Fruit fly (Drosophila melanogaster): ENCODE measurements around the gene agt.

Gene agt

DNA sequence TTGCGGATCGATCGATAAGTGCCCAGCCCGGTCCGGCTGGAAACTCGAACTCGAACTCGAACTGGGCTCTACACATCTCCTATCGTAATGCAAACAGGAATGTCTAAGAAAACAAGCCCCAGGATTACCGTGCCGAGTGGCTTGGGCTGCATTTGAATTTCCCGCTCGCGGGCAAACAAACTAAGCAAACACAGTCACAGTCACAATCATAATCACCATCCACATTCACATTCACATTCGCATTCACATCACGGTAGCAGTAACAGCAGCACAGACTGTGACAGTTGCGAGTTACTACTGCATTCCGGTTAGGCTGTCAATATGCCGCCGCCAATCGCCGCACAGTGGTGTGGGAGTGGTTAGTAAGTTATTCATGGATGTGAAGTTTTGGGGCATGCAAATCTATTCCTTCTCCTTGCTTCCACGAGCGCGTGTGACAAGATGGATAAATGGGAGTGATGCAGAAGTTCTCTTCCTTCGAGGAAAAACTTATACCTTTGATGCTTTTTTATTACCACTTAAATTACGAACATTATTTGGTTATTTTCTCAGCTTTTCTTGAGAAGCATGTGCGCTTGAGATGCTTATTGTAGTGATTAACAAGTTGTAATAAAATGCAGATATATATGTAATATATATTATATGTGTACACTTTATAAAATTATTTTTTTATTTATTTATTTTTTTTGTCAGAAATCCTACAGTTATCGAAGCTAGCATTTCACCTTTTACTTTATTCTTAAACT lies 4.6 kb upstream of the agt start (continued):
- TF ChIP-seq H15 (GFP tag; IDR thresholded peaks at IDR 0.05) (no peak), CG10267 (tag; optimal IDR thresholded peaks at IDR 0.05) (peak; percentile 7), tll (GFP tag; optimal IDR thresholded peaks at IDR 0.05) (peak in 1 of 2 experiments; percentile 59), Chrac-16 (GFP tag; optimal IDR thresholded peaks at IDR 0.05) (no peak), slou (GFP tag; optimal IDR thresholded peaks at IDR 0.05) (no peak), Pdp1 (GFP tag; optimal IDR thresholded peaks at IDR 0.05) (peak in 1 of 2 experiments; percentile 12), zfh2 (GFP tag; optimal IDR thresholded peaks at IDR 0.05) (no peak), CG11085 (GFP tag; IDR thresholded peaks at IDR 0.05) (no peak), NC2β (GFP tag; optimal IDR thresholded peaks at IDR 0.05) (peak; percentile 10), Hmx (GFP tag; optimal IDR thresholded peaks at IDR 0.05) (no peak), slbo (GFP tag; IDR thresholded peaks at IDR 0.05) (no peak), az2 (GFP tag; optimal IDR thresholded peaks at IDR 0.05) (peak; percentile 17), MBD-R2 (GFP tag; IDR thresholded peaks at IDR 0.05) (no peak), Camta (GFP tag; optimal IDR thresholded peaks at IDR 0.05) (no peak), Opbp (GFP tag; IDR thresholded peaks at IDR 0.05; ENCODE audit: partially characterized antibody) (no peak), gfzf (GFP tag; optimal IDR thresholded peaks at IDR 0.05) (no peak), chm (GFP tag; IDR thresholded peaks at IDR 0.05) (0 out of 2 replicates have a peak, but pooled peaks have one; percentile 51), CG1792 (GFP tag; optimal IDR thresholded peaks at IDR 0.05) (no peak), dati (GFP tag; IDR thresholded peaks at IDR 0.05) (no peak), otp (GFP tag; IDR thresholded peaks at IDR 0.05) (no peak; the same call in 2 of the 3 replicates), CG13775 (GFP tag; optimal IDR thresholded peaks at IDR 0.05) (peak; percentile 23), Max (GFP tag; optimal IDR thresholded peaks at IDR 0.05) (no peak), kni (GFP tag; optimal IDR thresholded peaks at IDR 0.05) (no peak), grau (tag; optimal IDR thresholded peaks at IDR 0.05) (no peak), CG13296 (GFP tag; optimal IDR thresholded peaks at IDR 0.05) (no peak), eve (GFP tag; optimal IDR thresholded peaks at IDR 0.05) (no peak), Blimp-1 (GFP tag; optimal IDR thresholded peaks at IDR 0.05) (no peak), lov (optimal IDR thresholded peaks at IDR 0.05) (no peak), lov (GFP tag; IDR thresholded peaks at IDR 0.05) (no peak), BEAF-32 (GFP tag; optimal IDR thresholded peaks at IDR 0.05) (no peak), Dip2 (GFP tag; IDR thresholded peaks at IDR 0.05) (no peak), btn (GFP tag; optimal IDR thresholded peaks at IDR 0.05) (peak; percentile 8), toy (GFP tag; IDR thresholded peaks at IDR 0.05) (no peak), CG4707 (GFP tag; optimal IDR thresholded peaks at IDR 0.05) (no peak), insv (GFP tag; optimal IDR thresholded peaks at IDR 0.05) (no peak), disco-r (GFP tag; optimal IDR thresholded peaks at IDR 0.05) (no peak), HHEX (GFP tag; optimal IDR thresholded peaks at IDR 0.05) (no peak), Elba2 (GFP tag; optimal IDR thresholded peaks at IDR 0.05) (no peak), Drgx (GFP tag; IDR thresholded peaks at IDR 0.05) (0 out of 2 replicates have a peak, but pooled peaks have one; percentile 10), CG12769 (tag; optimal IDR thresholded peaks at IDR 0.05) (no peak), gt (GFP tag; IDR thresholded peaks at IDR 0.05) (no peak), Side (GFP tag; optimal IDR thresholded peaks at IDR 0.05) (no peak), BtbVII (GFP tag; optimal IDR thresholded peaks at IDR 0.05) (no peak)

Data from whole organism, embryonic.